Worm (Caenorhabditis elegans) whole organism, L2 larva: ENCODE measurements around the gene F54B11.4.

Experiments used
- C34F6.9 ChIP-seq: fragments of 150-350 bp; optimal IDR thresholded peaks from 2 replicates; lab custom pipeline; 2014; ENCODE audit warnings: missing biosample characterization, missing genetic modification characterization
- F13H6.1 ChIP-seq: sonication (generic microtip); optimal IDR thresholded peaks from 2 replicates; lab custom pipeline; 2016; ENCODE audit warnings: missing genetic modification characterization, missing compliant biosample characterization
- R02D3.7 ChIP-seq: fragments of 150-350 bp; optimal IDR thresholded peaks from 2 replicates; lab custom pipeline; 2014; ENCODE audit warnings: missing biosample characterization, missing genetic modification characterization
- Y55F3AM.14 ChIP-seq: fragments of 200-800 bp; sonication (Bioruptor generic); optimal IDR thresholded peaks from 2 replicates; lab custom pipeline; 2018; ENCODE audit warnings: mild to moderate bottlenecking, missing genetic modification characterization, missing compliant biosample characterization
- ZK546.5 ChIP-seq: sonication (generic microtip); optimal IDR thresholded peaks from 2 replicates; lab custom pipeline; 2017; ENCODE audit warnings: missing biosample characterization, missing genetic modification characterization
- alr-1 ChIP-seq: fragments of 150-350 bp; optimal IDR thresholded peaks from 2 replicates; lab custom pipeline; 2014; ENCODE audit warnings: missing biosample characterization, missing genetic modification characterization
- aly-2 ChIP-seq: fragments of 150-350 bp; optimal IDR thresholded peaks from 2 replicates; lab custom pipeline; 2014; ENCODE audit warnings: missing biosample characterization, missing genetic modification characterization
- ama-1 ChIP-seq: fragments of 150-350 bp; optimal IDR thresholded peaks from 2 replicates; lab custom pipeline; 2018; ENCODE audit warnings: inconsistent platforms
- blmp-1 ChIP-seq: sonication (generic microtip); optimal IDR thresholded peaks from 2 replicates; lab custom pipeline; 2017; ENCODE audit warnings: missing genetic modification characterization, mild to moderate bottlenecking, missing compliant biosample characterization, antibody characterized with exemption, moderate library complexity; ENCODE audit not compliant: insufficient read depth
- ceh-16 ChIP-seq: fragments of 150-350 bp; optimal IDR thresholded peaks from 2 replicates; lab custom pipeline; 2014; ENCODE audit warnings: missing biosample characterization, missing genetic modification characterization
- ceh-82 ChIP-seq: fragments of 150-350 bp; optimal IDR thresholded peaks from 2 replicates; lab custom pipeline; 2014; ENCODE audit warnings: missing biosample characterization, missing genetic modification characterization
- crh-2 ChIP-seq: sonication (generic microtip); optimal IDR thresholded peaks from 2 replicates; lab custom pipeline; 2017; ENCODE audit warnings: missing biosample characterization, missing genetic modification characterization
- dmd-4 ChIP-seq: sonication (generic microtip); optimal IDR thresholded peaks from 2 replicates; lab custom pipeline; 2017; ENCODE audit warnings: missing biosample characterization, missing genetic modification characterization
- egl-27 ChIP-seq: sonication (generic microtip); optimal IDR thresholded peaks from 3 replicates; lab custom pipeline; 2017; ENCODE audit warnings: missing biosample characterization, missing genetic modification reagents, missing genetic modification characterization
- elt-1 ChIP-seq: fragments of 150-350 bp; optimal IDR thresholded peaks from 2 replicates; lab custom pipeline; 2014; ENCODE audit warnings: missing biosample characterization, missing genetic modification characterization
- elt-3 ChIP-seq: sonication (generic microtip); optimal IDR thresholded peaks from 2 replicates; lab custom pipeline; 2017; ENCODE audit warnings: missing biosample characterization, missing genetic modification characterization
- fos-1 ChIP-seq: fragments of 150-350 bp; optimal IDR thresholded peaks from 2 replicates; lab custom pipeline; 2014; ENCODE audit warnings: missing biosample characterization, missing genetic modification characterization
- gmeb-1 ChIP-seq: fragments of 150-350 bp; optimal IDR thresholded peaks from 2 replicates; lab custom pipeline; 2014; ENCODE audit warnings: missing biosample characterization, missing genetic modification characterization
- lin-11 ChIP-seq: fragments of 150-350 bp; sonication (generic microtip); optimal IDR thresholded peaks from 2 replicates; lab custom pipeline; 2014; ENCODE audit warnings: missing biosample characterization, missing genetic modification characterization, inconsistent platforms, mixed read lengths
- lin-13 ChIP-seq: fragments of 150-350 bp; optimal IDR thresholded peaks from 2 replicates; lab custom pipeline; 2014; ENCODE audit warnings: missing biosample characterization, missing genetic modification reagents, missing genetic modification characterization
- lin-39 ChIP-seq: fragments of 150-350 bp; optimal IDR thresholded peaks from 2 replicates; lab custom pipeline; 2014; ENCODE audit warnings: missing biosample characterization, missing genetic modification reagents, missing genetic modification characterization
- lsy-2 ChIP-seq, 2 experiments: fragments of 150-350 bp in 1 of 2; sonication (generic microtip) in 1 of 2; optimal IDR thresholded peaks; 2 replicates each; lab custom pipeline; 2014 to 2017; ENCODE audit warnings: missing biosample characterization in 2 of 2, missing genetic modification characterization in 2 of 2
- mab-5 ChIP-seq: fragments of 150-350 bp; optimal IDR thresholded peaks from 2 replicates; lab custom pipeline; 2014; ENCODE audit warnings: missing biosample characterization, missing genetic modification characterization
- mbf-1 ChIP-seq: sonication (generic microtip); optimal IDR thresholded peaks from 2 replicates; lab custom pipeline; 2017; ENCODE audit warnings: missing biosample characterization, missing genetic modification characterization
- mdl-1 ChIP-seq, 2 experiments: fragments of 150-350 bp in 1 of 2; sonication (generic microtip) in 1 of 2; optimal IDR thresholded peaks; 2 replicates each; lab custom pipeline; 2017; ENCODE audit warnings: missing biosample characterization in 2 of 2, missing genetic modification characterization in 2 of 2
- nhr-10 ChIP-seq: sonication (generic microtip); optimal IDR thresholded peaks from 2 replicates; lab custom pipeline; 2017; ENCODE audit warnings: missing biosample characterization, missing genetic modification characterization
- nhr-11 ChIP-seq: fragments of 150-350 bp; optimal IDR thresholded peaks from 2 replicates; lab custom pipeline; 2014; ENCODE audit warnings: missing biosample characterization, missing genetic modification characterization
- nhr-12 ChIP-seq: fragments of 150-350 bp; optimal IDR thresholded peaks from 2 replicates; lab custom pipeline; 2014; ENCODE audit warnings: missing biosample characterization, missing genetic modification characterization
- nhr-129 ChIP-seq: fragments of 150-350 bp; optimal IDR thresholded peaks from 2 replicates; lab custom pipeline; 2014; ENCODE audit warnings: missing biosample characterization, missing genetic modification characterization
- nhr-21 ChIP-seq: fragments of 150-350 bp; optimal IDR thresholded peaks from 2 replicates; lab custom pipeline; 2014; ENCODE audit warnings: missing biosample characterization, missing genetic modification characterization
- nhr-23 ChIP-seq: fragments of 150-350 bp; optimal IDR thresholded peaks from 2 replicates; lab custom pipeline; 2014; ENCODE audit warnings: missing biosample characterization, missing genetic modification reagents, missing genetic modification characterization
- nhr-237 ChIP-seq: fragments of 150-350 bp; optimal IDR thresholded peaks from 2 replicates; lab custom pipeline; 2014; ENCODE audit warnings: missing biosample characterization, missing genetic modification characterization
- nhr-25 ChIP-seq: fragments of 150-350 bp; sonication (generic microtip); optimal IDR thresholded peaks from 3 replicates; lab custom pipeline; 2014; ENCODE audit warnings: missing biosample characterization, missing genetic modification characterization
- nhr-6 ChIP-seq: fragments of 150-350 bp; optimal IDR thresholded peaks from 2 replicates; lab custom pipeline; 2014; ENCODE audit warnings: missing biosample characterization, missing genetic modification characterization
- nhr-77 ChIP-seq: fragments of 150-350 bp; optimal IDR thresholded peaks from 2 replicates; lab custom pipeline; 2014; ENCODE audit warnings: missing biosample characterization, missing genetic modification characterization
- peb-1 ChIP-seq: fragments of 150-350 bp; optimal IDR thresholded peaks from 2 replicates; lab custom pipeline; 2014; ENCODE audit warnings: missing biosample characterization, missing genetic modification characterization
- sem-4 ChIP-seq: fragments of 150-350 bp; optimal IDR thresholded peaks from 2 replicates; lab custom pipeline; 2014; ENCODE audit warnings: missing biosample characterization, missing genetic modification reagents, missing genetic modification characterization
- skn-1 ChIP-seq: sonication (generic microtip); optimal IDR thresholded peaks from 2 replicates; lab custom pipeline; 2017; ENCODE audit warnings: missing biosample characterization, missing genetic modification characterization
- sma-3 ChIP-seq: sonication (generic microtip); optimal IDR thresholded peaks from 2 replicates; lab custom pipeline; 2016; ENCODE audit warnings: missing genetic modification reagents, missing genetic modification characterization, missing compliant biosample characterization
- sma-9 ChIP-seq, 2 experiments: fragments of 150-350 bp in 1 of 2; sonication (generic microtip) in 1 of 2; optimal IDR thresholded peaks; 2 replicates each; lab custom pipeline; 2014 to 2016; ENCODE audit warnings: missing genetic modification characterization in 2 of 2, mild to moderate bottlenecking in 1 of 2, missing biosample characterization in 1 of 2, missing compliant biosample characterization in 1 of 2, missing genetic modification reagents in 1 of 2, moderate library complexity in 1 of 2
- snpc-4 ChIP-seq: fragments of 150-350 bp; optimal IDR thresholded peaks from 2 replicates; lab custom pipeline; 2014; ENCODE audit warnings: missing biosample characterization, missing genetic modification characterization
- unc-39 ChIP-seq: fragments of 150-350 bp; optimal IDR thresholded peaks from 2 replicates; lab custom pipeline; 2014; ENCODE audit warnings: missing biosample characterization, missing genetic modification characterization
- unc-55 ChIP-seq: fragments of 150-350 bp; sonication (generic microtip); optimal IDR thresholded peaks from 3 replicates; lab custom pipeline; 2014; ENCODE audit warnings: missing biosample characterization, missing genetic modification reagents, missing genetic modification characterization
- unc-62 ChIP-seq: fragments of 150-350 bp; optimal IDR thresholded peaks from 2 replicates; lab custom pipeline; 2014; ENCODE audit warnings: missing biosample characterization, missing genetic modification reagents, missing genetic modification characterization
- zag-1 ChIP-seq: fragments of 150-350 bp; optimal IDR thresholded peaks from 2 replicates; lab custom pipeline; 2014; ENCODE audit warnings: missing biosample characterization, missing genetic modification characterization
- ztf-1 ChIP-seq: fragments of 200-800 bp; sonication (Bioruptor generic); conservative IDR thresholded peaks from 2 replicates; pipeline ENCODE4 v1.3.6; 2022; ENCODE audit warnings: missing genetic modification characterization, missing compliant biosample characterization
- ztf-11 ChIP-seq: sonication (generic microtip); optimal IDR thresholded peaks from 2 replicates; lab custom pipeline; 2017; ENCODE audit warnings: missing biosample characterization, missing genetic modification characterization
- ztf-4 ChIP-seq: fragments of 150-350 bp; optimal IDR thresholded peaks from 2 replicates; lab custom pipeline; 2014; ENCODE audit warnings: missing biosample characterization, missing genetic modification characterization

F54B11.4 gene

DNA sequence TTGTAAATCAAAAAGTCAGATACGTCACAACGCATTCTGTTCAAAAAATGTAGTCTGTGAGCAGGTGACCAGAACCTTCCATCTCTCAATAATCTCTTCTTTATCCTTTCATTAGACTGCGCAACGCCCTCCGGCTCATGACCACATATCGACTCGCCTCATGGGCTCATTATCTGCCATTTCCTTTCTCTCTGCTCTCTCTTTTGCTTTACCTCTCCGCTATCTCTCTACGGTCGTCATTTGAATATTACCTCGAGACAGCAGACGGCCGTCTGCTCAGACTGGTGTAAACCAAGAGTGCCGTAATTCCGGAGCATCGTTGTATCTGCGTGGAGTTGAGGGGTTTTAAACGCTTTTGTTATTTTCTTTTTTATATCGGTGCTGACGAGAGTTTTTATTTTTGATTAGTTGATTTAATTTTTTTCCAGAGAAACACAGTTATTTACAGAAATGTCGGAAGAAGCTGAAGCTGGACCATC is 5.6 kb downstream of the F54B11.4 start, which contains the start of gene bra-1:
TSS of gene bra-1 (plus strand) at position 429 of the 479 bp plus-strand sequence.
- TF ChIP-seq alr-1 (tag; lab: Kevin White, UChicago) (no peak), lin-11 (tag; lab: Kevin White, UChicago) (peak; percentile 86), nhr-129 (tag; lab: Kevin White, UChicago) (peak; percentile 82), zag-1 (no peak), ztf-1 (GFP tag; lab: Robert Waterston, UW) (no peak), ZK546.5 (tag; lab: Kevin White, UChicago) (no peak), fos-1 (tag; lab: Kevin White, UChicago) (peak; percentile 34), nhr-23 (tag; lab: Kevin White, UChicago) (no peak), nhr-10 (tag; lab: Kevin White, UChicago) (no peak), lsy-2 (tag; optimal IDR thresholded peaks at IDR 0.05; lab: Kevin White, UChicago) (peak; percentile 7 to 66), F13H6.1 (tag; lab: Kevin White, UChicago) (peak; percentile 20), mbf-1 (tag; lab: Kevin White, UChicago) (no peak), C34F6.9 (tag; lab: Kevin White, UChicago) (peak; percentile 78), unc-62 (GFP tag; lab: Kevin White, UChicago) (no peak), ztf-4 (tag; lab: Kevin White, UChicago) (peak; percentile 25), nhr-21 (tag; lab: Kevin White, UChicago) (peak; percentile 39), nhr-237 (no peak), skn-1 (tag; lab: Kevin White, UChicago) (peak; percentile 39), nhr-77 (tag; lab: Kevin White, UChicago) (no peak), R02D3.7 (no peak), nhr-11 (no peak), nhr-12 (tag; lab: Kevin White, UChicago) (no peak), lin-39 (tag; lab: Kevin White, UChicago) (no peak), mab-5 (tag; lab: Kevin White, UChicago) (no peak), ceh-82 (tag; lab: Kevin White, UChicago) (no peak), blmp-1 (no peak), aly-2 (tag; lab: Kevin White, UChicago) (no peak), unc-55 (peak; percentile 44), dmd-4 (no peak), nhr-6 (tag; lab: Kevin White, UChicago) (no peak), peb-1 (tag; lab: Kevin White, UChicago) (no peak), sem-4 (tag; lab: Kevin White, UChicago) (no peak), gmeb-1 (tag; lab: Kevin White, UChicago) (no peak), egl-27 (tag; lab: Kevin White, UChicago) (no peak), elt-1 (tag; lab: Kevin White, UChicago) (no peak), elt-3 (tag; lab: Kevin White, UChicago) (no peak), snpc-4 (no peak), sma-3 (no peak), Y55F3AM.14 (no peak), ama-1 (no peak), ztf-11 (no peak), unc-39 (no peak), nhr-25 (no peak), ceh-16 (tag; lab: Kevin White, UChicago) (no peak), sma-9 (GFP tag; optimal IDR thresholded peaks at IDR 0.05; lab: Kevin White, UChicago) (peak; percentile 54), sma-9 (tag; optimal IDR thresholded peaks at IDR 0.05; lab: Kevin White, UChicago) (no peak), mdl-1 (tag; optimal IDR thresholded peaks at IDR 0.05; lab: Kevin White, UChicago) (no peak), crh-2 (tag; lab: Kevin White, UChicago) (peak; percentile 74), lin-13 (peak; percentile 39)
